Worm (Caenorhabditis elegans): ENCODE data around the gene nas-7.

The nas-7 gene

ce11 chrII:7353027-7353426 lies 49.5 kb downstream of the nas-7 start (continued):
- no peak for TF ChIP-seq snpc-1.1 (tag; optimal IDR thresholded peaks at IDR 0.05; ENCODE audit: insufficient read depth)
- no peak for TF ChIP-seq ceh-58 (GFP tag; IDR thresholded peaks at IDR 0.05)
- TF ChIP-seq nhr-80 (tag; optimal IDR thresholded peaks at IDR 0.05) = no peak
- no peak for TF ChIP-seq F57C9.4 (tag; optimal IDR thresholded peaks at IDR 0.05)
- TF ChIP-seq pha-4 (tag; optimal IDR thresholded peaks at IDR 0.05) = no peak
- TF ChIP-seq gei-17 (GFP tag; optimal IDR thresholded peaks at IDR 0.05) = no peak
- TF ChIP-seq hmg-20 (GFP tag; IDR thresholded peaks at IDR 0.05) = no peak
- no peak for TF ChIP-seq bed-1 (GFP tag; IDR thresholded peaks at IDR 0.05)
- no peak for TF ChIP-seq F57A8.1 (GFP tag; optimal IDR thresholded peaks at IDR 0.05)
- TF ChIP-seq somi-1 (GFP tag; optimal IDR thresholded peaks at IDR 0.05) = no peak
- TF ChIP-seq ZK185.1 (tag; optimal IDR thresholded peaks at IDR 0.05; ENCODE audit: poor library complexity, severe bottlenecking) = no peak
- peak; percentile 33; the same call in 1 of the 2 replicates for TF ChIP-seq dox-1 (GFP tag; IDR thresholded peaks at IDR 0.05)
- TF ChIP-seq hrde-1 (tag; optimal IDR thresholded peaks at IDR 0.05; ENCODE audit: borderline replicate concordance) = no peak
- peak; percentile 23; the same call in 1 of the 2 replicates for TF ChIP-seq hsf-1 (GFP tag; IDR thresholded peaks at IDR 0.05)
- TF ChIP-seq attf-5 (GFP tag; optimal IDR thresholded peaks at IDR 0.05) = no peak
- TF ChIP-seq C06A6.2 (GFP tag; conservative IDR thresholded peaks at IDR 0.05) = no peak
- TF ChIP-seq madf-6 (GFP tag; IDR thresholded peaks at IDR 0.05) = peak; percentile 79
- no peak for TF ChIP-seq athp-1 (tag; optimal IDR thresholded peaks at IDR 0.05)
- TF ChIP-seq hlh-26 (GFP tag; conservative IDR thresholded peaks at IDR 0.05) = no peak
- TF ChIP-seq nhr-27 (tag; optimal IDR thresholded peaks at IDR 0.05) = no peak
- peak; percentile 3 for TF ChIP-seq snpc-4 (GFP tag; optimal IDR thresholded peaks at IDR 0.05)
- TF ChIP-seq snpc-4 (tag; optimal IDR thresholded peaks at IDR 0.05) = peak in 1 of 4 experiments; percentile 8
- no peak for TF ChIP-seq let-526 (GFP tag; IDR thresholded peaks at IDR 0.05)
- no peak for TF ChIP-seq ama-1 (optimal IDR thresholded peaks at IDR 0.05)
- TF ChIP-seq ama-1 (GFP tag; optimal IDR thresholded peaks at IDR 0.05) = no peak
- no peak for TF ChIP-seq lin-26 (GFP tag; IDR thresholded peaks at IDR 0.05)
- 0 out of 2 replicates have a peak, but pooled peaks have one; percentile 16 for TF ChIP-seq pbrm-1 (GFP tag; IDR thresholded peaks at IDR 0.05)
- 0 out of 2 replicates have a peak, but pooled peaks have one; percentile 38 for TF ChIP-seq attf-6 (GFP tag; IDR thresholded peaks at IDR 0.05)
- no peak for TF ChIP-seq bed-2 (GFP tag; IDR thresholded peaks at IDR 0.05)
- no peak for TF ChIP-seq lsy-27 (tag; optimal IDR thresholded peaks at IDR 0.05; ENCODE audit: borderline replicate concordance, insufficient read depth)
- TF ChIP-seq nhr-90 (tag; optimal IDR thresholded peaks at IDR 0.05) = no peak
- TF ChIP-seq mel-28 (tag; optimal IDR thresholded peaks at IDR 0.05; ENCODE audit: borderline replicate concordance) = no peak
- TF ChIP-seq F37B4.10 (GFP tag; IDR thresholded peaks at IDR 0.05) = no peak
- no peak for TF ChIP-seq madf-3 (GFP tag; IDR thresholded peaks at IDR 0.05)
- no peak for TF ChIP-seq ztf-22 (GFP tag; optimal IDR thresholded peaks at IDR 0.05)
- no peak for TF ChIP-seq cebp-2 (GFP tag; IDR thresholded peaks at IDR 0.05)
- no peak for TF ChIP-seq nfya-2 (GFP tag; IDR thresholded peaks at IDR 0.05)
- no peak for TF ChIP-seq T26A5.8 (tag; optimal IDR thresholded peaks at IDR 0.05)
- TF ChIP-seq F22D6.2 (tag; optimal IDR thresholded peaks at IDR 0.05) = no peak
- TF ChIP-seq efl-1 (GFP tag; optimal IDR thresholded peaks at IDR 0.05) = peak; percentile 73
- TF ChIP-seq let-607 (tag; optimal IDR thresholded peaks at IDR 0.05) = no peak
- no peak for TF ChIP-seq B0261.1 (tag; optimal IDR thresholded peaks at IDR 0.05)
- no peak for TF ChIP-seq sptf-2 (GFP tag; optimal IDR thresholded peaks at IDR 0.05)
- no peak for TF ChIP-seq unc-62 (GFP tag; optimal IDR thresholded peaks at IDR 0.05)
- no peak for TF ChIP-seq B0336.3 (GFP tag; IDR thresholded peaks at IDR 0.05)
- TF ChIP-seq repo-1 (tag; optimal IDR thresholded peaks at IDR 0.05) = no peak
- no peak for TF ChIP-seq rpc-1 (optimal IDR thresholded peaks at IDR 0.05)
- no peak for TF ChIP-seq rpc-1 (tag; optimal IDR thresholded peaks at IDR 0.05)
- no peak for TF ChIP-seq nhr-120 (GFP tag; IDR thresholded peaks at IDR 0.05)
- TF ChIP-seq egl-18 (GFP tag; IDR thresholded peaks at IDR 0.05) = no peak
